Worm (Caenorhabditis elegans) whole organism, L2 larva: Measurements from ENCODE around the gene fubl-1.

Experiments used
- C34F6.9 ChIP-seq: fragments of 150-350 bp; optimal IDR thresholded peaks from 2 replicates; lab custom pipeline; 2014; ENCODE audit warnings: missing biosample characterization, missing genetic modification characterization
- dmd-4 ChIP-seq: sonication (generic microtip); optimal IDR thresholded peaks from 2 replicates; lab custom pipeline; 2017; ENCODE audit warnings: missing biosample characterization, missing genetic modification characterization
- egl-27 ChIP-seq: sonication (generic microtip); optimal IDR thresholded peaks from 3 replicates; lab custom pipeline; 2017; ENCODE audit warnings: missing biosample characterization, missing genetic modification reagents, missing genetic modification characterization
- elt-1 ChIP-seq: fragments of 150-350 bp; optimal IDR thresholded peaks from 2 replicates; lab custom pipeline; 2014; ENCODE audit warnings: missing biosample characterization, missing genetic modification characterization
- lin-39 ChIP-seq: fragments of 150-350 bp; optimal IDR thresholded peaks from 2 replicates; lab custom pipeline; 2014; ENCODE audit warnings: missing biosample characterization, missing genetic modification reagents, missing genetic modification characterization
- snpc-4 ChIP-seq: fragments of 150-350 bp; optimal IDR thresholded peaks from 2 replicates; lab custom pipeline; 2014; ENCODE audit warnings: missing biosample characterization, missing genetic modification characterization

- no peak for TF ChIP-seq lin-39 (tag; lab: Kevin White, UChicago)
- no peak for TF ChIP-seq C34F6.9
- no peak for TF ChIP-seq elt-1 (tag; lab: Kevin White, UChicago)
- TF ChIP-seq dmd-4 = no peak
- TF ChIP-seq snpc-4 (tag; lab: Kevin White, UChicago) = no peak
- no peak for TF ChIP-seq egl-27 (tag; lab: Kevin White, UChicago)
Measured at ce11 chrV:10227333-10227732, 11.3 kb downstream of the fubl-1 start, which contains the start of gene ttr-19.
